Fruit fly (Drosophila melanogaster): Measurements from ENCODE around the gene ana1.

ana1 gene

dm6 chr3R:24566756-24567426, 36.5 kb downstream of the ana1 start:
- peak; percentile 83 for TF ChIP-seq Eip78C (GFP tag)
- TF ChIP-seq CG8632 (GFP tag; optimal IDR thresholded peaks at IDR 0.05): no peak
- TF ChIP-seq acj6 (GFP tag; optimal IDR thresholded peaks at IDR 0.05): no peak
- TF ChIP-seq CG6163 (GFP tag; IDR thresholded peaks at IDR 0.05): peak; percentile 41; the same call in 2 of the 3 replicates
- peak; percentile 7 for TF ChIP-seq Met (GFP tag; optimal IDR thresholded peaks at IDR 0.05)
- TF ChIP-seq salr (GFP tag; optimal IDR thresholded peaks at IDR 0.05): peak in 1 of 2 experiments; percentile 9
- no peak for TF ChIP-seq esn (GFP tag; optimal IDR thresholded peaks at IDR 0.05)
- TF ChIP-seq Sox102F (GFP tag; optimal IDR thresholded peaks at IDR 0.05): no peak
- TF ChIP-seq Sox14 (GFP tag; optimal IDR thresholded peaks at IDR 0.05): peak; percentile 64
- TF ChIP-seq CG15336 (GFP tag; IDR thresholded peaks at IDR 0.05): peak; percentile 6; the same call in 1 of the 2 replicates
- peak; percentile 69 for TF ChIP-seq svp (GFP tag)
- TF ChIP-seq Gug (GFP tag; IDR thresholded peaks at IDR 0.05): no peak
- peak; percentile 11 for TF ChIP-seq fd59A (GFP tag; optimal IDR thresholded peaks at IDR 0.05)

dm6 chr3R:24567427-24567771, 37.0 kb downstream of the ana1 start:
- TF ChIP-seq CG15336 (GFP tag; IDR thresholded peaks at IDR 0.05): peak; percentile 83
- TF ChIP-seq CG6808 (GFP tag; optimal IDR thresholded peaks at IDR 0.05): no peak
- TF ChIP-seq svp (GFP tag): peak; percentile 66
- TF ChIP-seq CG10631 (GFP tag; optimal IDR thresholded peaks at IDR 0.05): peak; percentile 37
- no peak for TF ChIP-seq Hr38 (GFP tag; optimal IDR thresholded peaks at IDR 0.05)
- TF ChIP-seq CG6854 (GFP tag; optimal IDR thresholded peaks at IDR 0.05): no peak
- peak; percentile 89 for TF ChIP-seq eg (GFP tag; IDR thresholded peaks at IDR 0.05)
- TF ChIP-seq net (GFP tag; optimal IDR thresholded peaks at IDR 0.05): peak; percentile 38
- peak; percentile 84 for TF ChIP-seq CG6163 (GFP tag; IDR thresholded peaks at IDR 0.05)
- TF ChIP-seq CG3032 (tag; optimal IDR thresholded peaks at IDR 0.05): no peak
- peak; percentile 56 for TF ChIP-seq topi (GFP tag; optimal IDR thresholded peaks at IDR 0.05)
- TF ChIP-seq CG10669 (GFP tag; optimal IDR thresholded peaks at IDR 0.05): no peak
- peak; percentile 56 for TF ChIP-seq vri (GFP tag; optimal IDR thresholded peaks at IDR 0.05)
- TF ChIP-seq salr (GFP tag; optimal IDR thresholded peaks at IDR 0.05): peak in 1 of 2 experiments; percentile 51
- TF ChIP-seq cyc (GFP tag; optimal IDR thresholded peaks at IDR 0.05): peak; percentile 39
- no peak for TF ChIP-seq fd85E (GFP tag; optimal IDR thresholded peaks at IDR 0.05)
- no peak for TF ChIP-seq CG7368 (GFP tag; optimal IDR thresholded peaks at IDR 0.05)
- no peak for TF ChIP-seq dsx (GFP tag; optimal IDR thresholded peaks at IDR 0.05; ENCODE audit: poor library complexity, severe bottlenecking)
- TF ChIP-seq ss (GFP tag; optimal IDR thresholded peaks at IDR 0.05): no peak
- TF ChIP-seq achi (GFP tag; optimal IDR thresholded peaks at IDR 0.05): peak; percentile 43
- no peak for TF ChIP-seq fd59A (GFP tag; optimal IDR thresholded peaks at IDR 0.05)
- TF ChIP-seq CG8319 (GFP tag; optimal IDR thresholded peaks at IDR 0.05): no peak
- TF ChIP-seq CG11902 (GFP tag; optimal IDR thresholded peaks at IDR 0.05): peak; percentile 33
- peak; percentile 61 for TF ChIP-seq CG3919 (GFP tag; optimal IDR thresholded peaks at IDR 0.05)
- peak; percentile 75 for TF ChIP-seq CG8119 (GFP tag; IDR thresholded peaks at IDR 0.05)
- TF ChIP-seq Eip78C (GFP tag): peak; percentile 83
- no peak for TF ChIP-seq Sox102F (GFP tag; optimal IDR thresholded peaks at IDR 0.05)
- TF ChIP-seq OdsH (GFP tag; optimal IDR thresholded peaks at IDR 0.05): peak; percentile 60
- TF ChIP-seq acj6 (GFP tag; optimal IDR thresholded peaks at IDR 0.05): peak; percentile 61
- TF ChIP-seq Eip93F (GFP tag; optimal IDR thresholded peaks at IDR 0.05): no peak
- TF ChIP-seq CG31627 (GFP tag; optimal IDR thresholded peaks at IDR 0.05): peak; percentile 66
- TF ChIP-seq CG34406 (GFP tag; optimal IDR thresholded peaks at IDR 0.05): peak; percentile 48
- TF ChIP-seq Gug (GFP tag; IDR thresholded peaks at IDR 0.05): peak; percentile 75
- TF ChIP-seq CG1621 (tag; optimal IDR thresholded peaks at IDR 0.05): peak; percentile 14
- TF ChIP-seq Eip75B (GFP tag; optimal IDR thresholded peaks at IDR 0.05): peak; percentile 56
- TF ChIP-seq CG8632 (GFP tag; optimal IDR thresholded peaks at IDR 0.05): peak; percentile 49
- peak; percentile 55 for TF ChIP-seq Sox14 (GFP tag; optimal IDR thresholded peaks at IDR 0.05)
- peak; percentile 35 for TF ChIP-seq CG4318 (GFP tag; optimal IDR thresholded peaks at IDR 0.05)
- TF ChIP-seq CG9139 (GFP tag; optimal IDR thresholded peaks at IDR 0.05): no peak
- peak; percentile 30 for TF ChIP-seq Smox (GFP tag; optimal IDR thresholded peaks at IDR 0.05)
- no peak for TF ChIP-seq Blimp-1 (GFP tag; optimal IDR thresholded peaks at IDR 0.05)
- TF ChIP-seq Ets96B (tag; optimal IDR thresholded peaks at IDR 0.05): peak; percentile 20
- peak; percentile 34 for TF ChIP-seq Sox15 (GFP tag; optimal IDR thresholded peaks at IDR 0.05)
- peak; percentile 62 for TF ChIP-seq esn (GFP tag; optimal IDR thresholded peaks at IDR 0.05)
- TF ChIP-seq Ets21C (GFP tag; optimal IDR thresholded peaks at IDR 0.05): peak; percentile 29
- TF ChIP-seq Lpt (GFP tag; optimal IDR thresholded peaks at IDR 0.05): peak; percentile 13
